Worm (Caenorhabditis elegans): Measurements from ENCODE around the gene arrd-3.
A peak's percentile ranks its signal among the peaks of the same experiment; 100 is the strongest.

arrd-3 gene

DNA sequence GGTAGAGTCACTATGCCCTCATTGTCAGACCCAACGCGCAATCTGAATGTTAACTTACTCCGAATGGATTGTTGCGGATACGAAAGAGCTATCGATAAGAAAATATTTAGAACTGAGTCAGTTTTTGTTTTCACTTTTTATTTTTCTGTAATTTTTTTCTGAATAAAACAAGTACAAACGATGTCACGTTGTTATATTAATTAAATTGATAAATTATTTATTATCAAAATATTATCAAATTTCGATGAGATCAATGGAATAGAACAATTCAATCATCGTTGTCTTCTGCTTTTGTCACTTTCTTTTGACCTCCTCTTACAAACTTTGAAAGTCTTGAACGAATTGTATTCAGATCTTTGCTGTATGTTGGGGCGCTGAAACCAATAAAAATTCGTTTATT, 5.3 kb upstream of the arrd-3 start, which contains the start of gene mpz-6:
Gene mpz-6, minus strand, starts transcription at position 101 of the 400 bp plus-strand sequence.
- TF ChIP-seq ceh-9 (tag; optimal IDR thresholded peaks at IDR 0.05) (no peak), jun-1 (tag; optimal IDR thresholded peaks at IDR 0.05) (no peak), hmg-11 (tag; optimal IDR thresholded peaks at IDR 0.05) (no peak), ama-1 (optimal IDR thresholded peaks at IDR 0.05) (no peak), pha-4 (tag; optimal IDR thresholded peaks at IDR 0.05) (no peak), nhr-28 (tag; optimal IDR thresholded peaks at IDR 0.05) (no peak), nhr-11 (tag; optimal IDR thresholded peaks at IDR 0.05) (no peak), egl-27 (tag; optimal IDR thresholded peaks at IDR 0.05) (no peak)

DNA sequence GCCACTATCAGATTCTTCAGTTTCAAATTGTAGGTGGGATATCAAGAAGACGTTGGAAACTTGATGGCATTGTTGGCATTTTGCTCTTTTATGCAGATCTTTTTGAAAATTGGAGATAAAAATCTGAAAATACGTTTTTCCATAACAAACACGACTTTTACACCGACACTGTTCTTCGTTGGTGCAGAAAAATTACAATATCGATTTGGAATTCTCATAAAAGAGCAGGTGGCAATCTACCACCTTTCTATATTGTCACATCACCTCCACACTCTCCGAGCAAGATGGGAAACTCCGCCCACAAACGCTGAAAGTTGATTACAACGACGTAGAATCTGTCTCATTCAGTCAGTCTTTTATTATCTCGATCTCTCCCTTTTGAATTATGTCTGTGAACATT, 4.9 kb upstream of the arrd-3 start, which contains the start of gene arrd-2:
Gene arrd-2, plus strand, starts transcription at position 301 of the 400 bp plus-strand sequence.
- TF ChIP-seq nhr-25 (tag; optimal IDR thresholded peaks at IDR 0.05) (no peak), egl-27 (tag; optimal IDR thresholded peaks at IDR 0.05) (no peak), eor-1 (tag; optimal IDR thresholded peaks at IDR 0.05) (no peak), daf-12 (tag; optimal IDR thresholded peaks at IDR 0.05) (no peak)

- TF ChIP-seq eor-1 (tag; optimal IDR thresholded peaks at IDR 0.05) = no peak
- TF ChIP-seq jun-1 (tag; optimal IDR thresholded peaks at IDR 0.05) = no peak
- no peak for TF ChIP-seq mml-1 (tag; optimal IDR thresholded peaks at IDR 0.05)
- TF ChIP-seq pqm-1 (tag; optimal IDR thresholded peaks at IDR 0.05) = no peak
- TF ChIP-seq daf-12 (tag; optimal IDR thresholded peaks at IDR 0.05) = no peak
- no peak for TF ChIP-seq fos-1 (tag; optimal IDR thresholded peaks at IDR 0.05)
- no peak for TF ChIP-seq ztf-4 (tag; optimal IDR thresholded peaks at IDR 0.05)
- TF ChIP-seq ceh-16 (tag; optimal IDR thresholded peaks at IDR 0.05) = no peak
- TF ChIP-seq elt-1 (tag; optimal IDR thresholded peaks at IDR 0.05) = no peak
- no peak for TF ChIP-seq nfya-1 (tag; optimal IDR thresholded peaks at IDR 0.05; ENCODE audit: insufficient read depth)
- no peak for TF ChIP-seq nhr-28 (tag; optimal IDR thresholded peaks at IDR 0.05)
- TF ChIP-seq ztf-11 (tag; optimal IDR thresholded peaks at IDR 0.05) = no peak
- no peak for TF ChIP-seq nhr-12 (tag; optimal IDR thresholded peaks at IDR 0.05)
- no peak for TF ChIP-seq lsy-12 (tag; optimal IDR thresholded peaks at IDR 0.05)
- no peak for TF ChIP-seq pha-4 (tag; optimal IDR thresholded peaks at IDR 0.05)
- no peak for TF ChIP-seq nhr-43 (tag; optimal IDR thresholded peaks at IDR 0.05; ENCODE audit: poor library complexity, severe bottlenecking)
- no peak for TF ChIP-seq lin-39 (tag; optimal IDR thresholded peaks at IDR 0.05)
Observed at ce11 chrII:9411497-9411896, 861 bp upstream of the arrd-3 start, which contains the start of gene M176.9. Gene M176.9 (minus strand): TSS chrII:9411597.

DNA sequence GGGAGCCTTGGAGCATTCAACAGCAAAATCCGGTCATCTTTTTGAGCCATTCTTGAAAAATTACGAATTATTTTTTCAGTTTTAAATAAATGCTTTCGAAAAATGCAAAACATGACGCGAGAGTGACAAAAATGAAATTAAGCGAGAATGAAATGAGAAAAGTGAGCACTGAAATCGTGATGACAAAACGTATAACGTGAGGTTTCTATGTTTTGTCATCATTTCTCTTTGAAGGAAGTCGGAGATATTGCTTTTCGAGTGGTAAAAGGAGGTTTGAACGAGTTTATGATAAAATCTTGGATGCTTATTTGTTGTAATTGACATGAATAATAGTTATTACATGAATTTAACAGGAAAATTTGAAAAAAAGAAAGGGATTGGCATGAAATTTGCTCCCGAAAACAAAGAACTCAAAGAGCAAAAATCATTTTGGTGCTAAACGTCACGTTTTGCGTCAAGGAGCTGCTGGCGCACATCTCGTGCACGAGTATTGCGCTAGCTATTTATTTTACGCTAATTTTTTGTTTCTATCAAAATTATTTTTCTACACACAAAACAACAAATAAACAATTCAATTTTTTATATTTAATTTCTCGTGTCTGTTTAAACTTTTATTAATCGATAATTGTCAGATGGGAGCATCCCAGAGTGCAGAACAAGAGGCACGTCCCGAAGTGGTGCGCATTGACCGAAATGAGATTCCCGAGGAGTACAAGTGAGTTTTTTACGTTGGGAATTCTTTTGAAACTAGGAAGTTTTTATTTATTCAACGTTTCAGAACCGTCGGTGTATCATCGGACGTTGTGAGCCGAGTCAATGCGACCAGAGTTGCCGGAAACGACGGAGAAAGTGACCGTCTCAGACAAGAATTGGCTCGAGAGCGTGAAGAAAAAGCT, 4.3 kb downstream of the arrd-3 start, which contains the start of the genes gss-1 and chch-3:
Gene gss-1, minus strand, starts transcription at position 51 of the 896 bp plus-strand sequence.
Gene chch-3, plus strand, starts transcription at position 633 of the 896 bp plus-strand sequence.
- TF ChIP-seq zag-1 (tag; optimal IDR thresholded peaks at IDR 0.05) = no peak
- TF ChIP-seq mml-1 (tag; optimal IDR thresholded peaks at IDR 0.05) = no peak
- TF ChIP-seq nhr-28 (tag; optimal IDR thresholded peaks at IDR 0.05) = no peak
- TF ChIP-seq skn-1 (tag; optimal IDR thresholded peaks at IDR 0.05) = no peak
- no peak for TF ChIP-seq ZK546.5 (tag; optimal IDR thresholded peaks at IDR 0.05)
- TF ChIP-seq pha-4 (tag; optimal IDR thresholded peaks at IDR 0.05) = peak; percentile 75
- no peak for TF ChIP-seq R02D3.7 (tag; optimal IDR thresholded peaks at IDR 0.05)
- no peak for TF ChIP-seq fkh-2 (tag; optimal IDR thresholded peaks at IDR 0.05)
- TF ChIP-seq nhr-23 (tag; optimal IDR thresholded peaks at IDR 0.05) = peak; percentile 32
- TF ChIP-seq nhr-67 (tag; optimal IDR thresholded peaks at IDR 0.05) = no peak
- peak; percentile 64 for TF ChIP-seq snpc-4 (tag; optimal IDR thresholded peaks at IDR 0.05)
- TF ChIP-seq ceh-16 (tag; optimal IDR thresholded peaks at IDR 0.05) = no peak
- TF ChIP-seq lsy-12 (tag; optimal IDR thresholded peaks at IDR 0.05) = no peak
- TF ChIP-seq aly-2 (tag; optimal IDR thresholded peaks at IDR 0.05) = no peak
- peak; percentile 54 for TF ChIP-seq elt-2 (tag; optimal IDR thresholded peaks at IDR 0.05)
- no peak for TF ChIP-seq egl-27 (tag; optimal IDR thresholded peaks at IDR 0.05)
- no peak for TF ChIP-seq hmg-11 (tag; optimal IDR thresholded peaks at IDR 0.05)
- TF ChIP-seq nhr-25 (tag; optimal IDR thresholded peaks at IDR 0.05) = no peak
- no peak for TF ChIP-seq ztf-11 (tag; optimal IDR thresholded peaks at IDR 0.05)
- TF ChIP-seq tbx-2 (tag; optimal IDR thresholded peaks at IDR 0.05) = no peak
- no peak for TF ChIP-seq elt-3 (tag; optimal IDR thresholded peaks at IDR 0.05)
- no peak for TF ChIP-seq nhr-12 (tag; optimal IDR thresholded peaks at IDR 0.05)
- TF ChIP-seq fkh-10 (GFP tag; optimal IDR thresholded peaks at IDR 0.05) = no peak
- no peak for TF ChIP-seq elt-1 (tag; optimal IDR thresholded peaks at IDR 0.05)
- no peak for TF ChIP-seq ceh-28 (tag; optimal IDR thresholded peaks at IDR 0.05)
- TF ChIP-seq nhr-77 (tag; optimal IDR thresholded peaks at IDR 0.05) = no peak
- TF ChIP-seq nhr-76 (tag; optimal IDR thresholded peaks at IDR 0.05) = no peak
- TF ChIP-seq lin-39 (tag; optimal IDR thresholded peaks at IDR 0.05) = peak; percentile 55
- TF ChIP-seq unc-62 (GFP tag; optimal IDR thresholded peaks at IDR 0.05) = no peak
- no peak for TF ChIP-seq ceh-82 (tag; optimal IDR thresholded peaks at IDR 0.05)
- TF ChIP-seq fos-1 (tag; optimal IDR thresholded peaks at IDR 0.05) = no peak
- TF ChIP-seq lin-15B (tag; optimal IDR thresholded peaks at IDR 0.05) = peak; percentile 55
- TF ChIP-seq unc-39 (tag; optimal IDR thresholded peaks at IDR 0.05) = no peak
- peak; percentile 0 for TF ChIP-seq pqm-1 (tag; optimal IDR thresholded peaks at IDR 0.05)
- TF ChIP-seq ceh-9 (tag; optimal IDR thresholded peaks at IDR 0.05) = no peak
- peak; percentile 40 for TF ChIP-seq nhr-43 (tag; optimal IDR thresholded peaks at IDR 0.05; ENCODE audit: poor library complexity, severe bottlenecking)
